Worm (Caenorhabditis elegans): ENCODE results near the gene EEED8.4.

DNA sequence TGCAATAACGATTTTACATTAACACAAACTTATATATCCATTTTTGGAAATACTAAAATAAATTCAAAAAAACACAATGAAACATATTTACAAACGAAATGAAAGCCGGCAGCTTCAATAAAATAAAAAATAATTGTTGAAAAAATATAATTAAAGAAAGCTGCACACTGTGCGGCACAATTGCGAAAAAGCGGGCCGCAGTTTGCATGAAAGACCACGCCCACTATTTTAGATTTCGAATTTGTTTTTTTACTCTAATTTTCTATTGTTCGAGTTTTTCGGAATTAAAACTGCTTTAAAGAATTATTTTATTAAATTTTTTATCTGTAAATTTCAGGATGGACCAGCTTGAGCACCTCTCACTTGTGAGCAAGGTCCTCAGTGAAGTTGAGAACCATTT, 9.9 kb upstream of the EEED8.4 start, which contains the start of gene mog-5:
- TF ChIP-seq flt-1 (GFP tag; IDR thresholded peaks at IDR 0.05) = 0 out of 2 replicates have a peak, but pooled peaks have one; percentile 29
- TF ChIP-seq klf-2 (GFP tag; conservative IDR thresholded peaks at IDR 0.05) = no peak; the same call in 1 of the 2 replicates
- TF ChIP-seq ref-1 (GFP tag; conservative IDR thresholded peaks at IDR 0.05) = no peak
- TF ChIP-seq tab-1 (GFP tag; IDR thresholded peaks at IDR 0.05) = 0 out of 2 replicates have a peak, but pooled peaks have one; percentile 58

All from whole organism, midembryonic.